Worm (Caenorhabditis elegans) whole organism, L1 larva: ENCODE results near the gene nep-6.
"Not testable (repeated sequence)": the region's sequence is repeated elsewhere in the genome, so short reads cannot be mapped to it uniquely, and the experiment has no call there.

ENCODE experiments used
- ama-1 ChIP-seq: fragments of 150-350 bp; optimal IDR thresholded peaks from 2 replicates; lab custom pipeline; 2014
- lin-13 ChIP-seq: fragments of 150-350 bp; optimal IDR thresholded peaks from 2 replicates; lab custom pipeline; 2014; ENCODE audit warnings: missing biosample characterization, missing genetic modification reagents, missing genetic modification characterization
- lin-39 ChIP-seq: fragments of 150-350 bp; optimal IDR thresholded peaks from 2 replicates; lab custom pipeline; 2014; ENCODE audit warnings: missing biosample characterization, missing genetic modification reagents, missing genetic modification characterization
- nhr-11 ChIP-seq: fragments of 150-350 bp; optimal IDR thresholded peaks from 2 replicates; lab custom pipeline; 2014; ENCODE audit warnings: missing biosample characterization, missing genetic modification characterization
- nhr-20 ChIP-seq: sonication (generic microtip); optimal IDR thresholded peaks from 2 replicates; lab custom pipeline; 2016; ENCODE audit warnings: mild to moderate bottlenecking, missing genetic modification characterization, missing compliant biosample characterization
- pqm-1 ChIP-seq: sonication (generic microtip); optimal IDR thresholded peaks from 3 replicates; lab custom pipeline; 2017; ENCODE audit warnings: missing biosample characterization, missing genetic modification characterization
- unc-62 ChIP-seq: fragments of 150-350 bp; optimal IDR thresholded peaks from 2 replicates; lab custom pipeline; 2014; ENCODE audit warnings: missing biosample characterization, missing genetic modification reagents, missing genetic modification characterization

DNA sequence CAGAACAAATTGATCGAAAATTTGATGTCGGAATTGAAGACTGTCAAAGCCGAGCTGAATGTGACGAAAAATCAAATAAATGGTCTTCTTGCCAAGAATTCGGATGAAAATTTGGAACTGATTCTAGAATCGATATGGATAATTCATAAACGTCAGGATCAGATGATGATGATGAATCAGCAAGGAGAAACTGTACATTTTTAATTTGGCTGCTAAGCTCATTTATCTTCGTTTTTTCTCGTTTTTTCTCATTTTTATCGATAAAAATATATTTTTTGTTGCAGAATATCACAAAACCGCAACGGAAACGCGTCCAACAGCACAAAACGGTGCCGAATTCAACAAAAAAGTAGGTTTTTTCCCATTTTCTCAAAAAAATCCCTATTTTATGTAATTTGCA is 32.9 kb downstream of the nep-6 start, which contains the start of gene C16C8.14:
- TF ChIP-seq unc-62 (GFP tag; lab: Kevin White, UChicago); nhr-20 (tag; lab: Kevin White, UChicago); nhr-11 (tag; lab: Kevin White, UChicago); lin-13 (GFP tag; lab: Kevin White, UChicago); pqm-1 (tag; lab: Kevin White, UChicago); lin-39 (tag; lab: Kevin White, UChicago); ama-1: not testable (repeated sequence)
